Worm (Caenorhabditis elegans) whole organism, L3 larva: Measurements from ENCODE around the gene clc-3.

Source experiments
- R02D3.7 ChIP-seq: fragments of 150-350 bp; optimal IDR thresholded peaks from 2 replicates; lab custom pipeline; 2014; ENCODE audit warnings: missing biosample characterization, missing genetic modification characterization
- ZK546.5 ChIP-seq: sonication (generic microtip); optimal IDR thresholded peaks from 2 replicates; lab custom pipeline; 2017; ENCODE audit warnings: missing biosample characterization, missing genetic modification characterization
- ama-1 ChIP-seq: fragments of 150-350 bp; optimal IDR thresholded peaks from 2 replicates; lab custom pipeline; 2018
- ceh-82 ChIP-seq: fragments of 150-350 bp; optimal IDR thresholded peaks from 2 replicates; lab custom pipeline; 2014; ENCODE audit warnings: missing biosample characterization, missing genetic modification characterization
- egl-27 ChIP-seq: sonication (generic microtip); optimal IDR thresholded peaks from 4 replicates; lab custom pipeline; 2017; ENCODE audit warnings: missing biosample characterization, missing genetic modification reagents, missing genetic modification characterization
- elt-1 ChIP-seq: fragments of 150-350 bp; optimal IDR thresholded peaks from 2 replicates; lab custom pipeline; 2014; ENCODE audit warnings: missing biosample characterization, missing genetic modification characterization
- elt-3 ChIP-seq, 3 experiments: fragments of 150-350 bp in 1 of 3; sonication (generic microtip) in 2 of 3; optimal IDR thresholded peaks; 2 replicates in 2 of 3; 4 replicates in 1 of 3; lab custom pipeline; 2014 to 2017; ENCODE audit warnings: missing biosample characterization in 3 of 3, missing genetic modification characterization in 3 of 3
- eor-1 ChIP-seq, 2 experiments: fragments of 150-350 bp; optimal IDR thresholded peaks; 2 replicates each; lab custom pipeline; 2014 to 2018; ENCODE audit warnings: missing biosample characterization in 2 of 2, missing genetic modification characterization in 2 of 2
- fkh-10 ChIP-seq: sonication (generic microtip); optimal IDR thresholded peaks from 2 replicates; lab custom pipeline; 2017; ENCODE audit warnings: missing biosample characterization, missing genetic modification reagents, missing genetic modification characterization
- fkh-2 ChIP-seq: fragments of 150-350 bp; optimal IDR thresholded peaks from 2 replicates; lab custom pipeline; 2014; ENCODE audit warnings: missing biosample characterization, missing genetic modification reagents, missing genetic modification characterization
- fos-1 ChIP-seq: fragments of 150-350 bp; optimal IDR thresholded peaks from 2 replicates; lab custom pipeline; 2014; ENCODE audit warnings: missing biosample characterization, missing genetic modification characterization
- lin-15B ChIP-seq: fragments of 150-350 bp; optimal IDR thresholded peaks from 2 replicates; lab custom pipeline; 2014; ENCODE audit warnings: missing biosample characterization, missing genetic modification characterization
- lin-39 ChIP-seq: fragments of 150-350 bp; optimal IDR thresholded peaks from 2 replicates; lab custom pipeline; 2018; ENCODE audit warnings: missing biosample characterization, missing genetic modification reagents, missing genetic modification characterization
- mdl-1 ChIP-seq: fragments of 150-350 bp; optimal IDR thresholded peaks from 2 replicates; lab custom pipeline; 2014; ENCODE audit warnings: missing biosample characterization, missing genetic modification characterization
- mml-1 ChIP-seq: fragments of 150-350 bp; sonication (generic microtip); optimal IDR thresholded peaks from 3 replicates; lab custom pipeline; 2014; ENCODE audit warnings: missing biosample characterization, missing genetic modification characterization
- nhr-12 ChIP-seq: fragments of 150-350 bp; optimal IDR thresholded peaks from 2 replicates; lab custom pipeline; 2014; ENCODE audit warnings: missing biosample characterization, missing genetic modification characterization
- nhr-237 ChIP-seq: fragments of 150-350 bp; optimal IDR thresholded peaks from 2 replicates; lab custom pipeline; 2014; ENCODE audit warnings: missing biosample characterization, missing genetic modification characterization
- nhr-67 ChIP-seq: fragments of 150-350 bp; optimal IDR thresholded peaks from 2 replicates; lab custom pipeline; 2014; ENCODE audit warnings: missing biosample characterization, missing genetic modification characterization
- pha-4 ChIP-seq: fragments of 150-350 bp; optimal IDR thresholded peaks from 2 replicates; lab custom pipeline; 2014; ENCODE audit warnings: missing biosample characterization, missing genetic modification reagents, missing genetic modification characterization
- sea-2 ChIP-seq: fragments of 150-350 bp; sonication (generic microtip); optimal IDR thresholded peaks from 4 replicates; lab custom pipeline; 2014; ENCODE audit warnings: missing biosample characterization, missing genetic modification reagents, missing genetic modification characterization
- skn-1 ChIP-seq: fragments of 150-350 bp; optimal IDR thresholded peaks from 2 replicates; lab custom pipeline; 2014; ENCODE audit warnings: missing biosample characterization, missing genetic modification characterization
- tbx-2 ChIP-seq: sonication (generic microtip); optimal IDR thresholded peaks from 2 replicates; lab custom pipeline; 2016; ENCODE audit warnings: mild to moderate bottlenecking, missing genetic modification characterization, missing compliant biosample characterization

Gene clc-3

DNA sequence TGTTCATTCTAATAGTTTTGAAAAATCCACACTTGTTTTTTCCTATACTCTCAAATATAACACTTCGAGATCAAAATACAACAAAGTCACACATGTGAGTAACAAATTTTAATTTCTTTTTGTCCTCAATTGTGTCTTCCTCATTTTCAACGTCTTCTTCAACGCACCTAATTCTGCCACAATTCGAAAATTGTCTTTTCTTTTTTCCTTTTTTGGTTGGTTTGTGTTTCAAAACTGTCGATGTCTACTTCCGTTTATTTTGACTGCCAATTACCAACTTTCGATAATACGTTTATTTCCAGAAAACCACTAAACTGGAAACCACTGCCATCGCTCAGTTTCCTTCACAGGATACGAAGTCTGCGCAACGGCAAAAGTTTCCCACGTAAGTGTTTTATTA is 41.7 kb downstream of the clc-3 start, which contains the start of gene F11D5.1:
F11D5.1 (plus strand) TSS at position 301 of the 400 bp plus-strand sequence.
- TF ChIP-seq eor-1 (tag; optimal IDR thresholded peaks at IDR 0.05; lab: Kevin White, UChicago) (no peak), elt-1 (tag; lab: Kevin White, UChicago) (no peak), ceh-82 (tag; lab: Kevin White, UChicago) (no peak)

- TF ChIP-seq mdl-1 (tag; lab: Kevin White, UChicago) (no peak), tbx-2 (tag; lab: Kevin White, UChicago) (no peak), fos-1 (tag; lab: Kevin White, UChicago) (no peak), mml-1 (tag; lab: Kevin White, UChicago) (no peak), ama-1 (no peak), fkh-2 (tag; lab: Kevin White, UChicago) (no peak), lin-39 (tag; lab: Kevin White, UChicago) (no peak), ZK546.5 (tag; lab: Kevin White, UChicago) (no peak), pha-4 (tag; lab: Kevin White, UChicago) (no peak), elt-3 (tag; optimal IDR thresholded peaks at IDR 0.05; lab: Kevin White, UChicago) (no peak), nhr-237 (tag; lab: Kevin White, UChicago) (no peak), lin-15B (tag; lab: Kevin White, UChicago) (no peak), nhr-12 (tag; lab: Kevin White, UChicago) (no peak), elt-1 (tag; lab: Kevin White, UChicago) (no peak), skn-1 (tag; lab: Kevin White, UChicago) (no peak), fkh-10 (GFP tag; lab: Kevin White, UChicago) (no peak), sea-2 (GFP tag; lab: Kevin White, UChicago) (no peak), R02D3.7 (tag; lab: Kevin White, UChicago) (no peak), nhr-67 (tag; lab: Kevin White, UChicago) (no peak), egl-27 (tag; lab: Kevin White, UChicago) (no peak)
These were observed 48.4 kb downstream of the clc-3 start, which contains the start of gene F11D5.6 for ce11 chrX:3326175-3326574. Gene F11D5.6, minus strand, starts transcription at chrX:3326275.
